Worm (Caenorhabditis elegans): Measurements from ENCODE around the gene sup-36.
A peak's percentile ranks its signal among the peaks of the same experiment; 100 is the strongest.

The sup-36 gene

ce11 chrIV:6556624-6557368, 44.7 kb upstream of the sup-36 start, which contains the start of gene try-3:
TSS of gene try-3 (plus strand) at chrIV:6557155.
- TF ChIP-seq fos-1 (tag; optimal IDR thresholded peaks at IDR 0.05) = peak; percentile 33
- peak; percentile 15 for TF ChIP-seq nhr-21 (tag; optimal IDR thresholded peaks at IDR 0.05)
- TF ChIP-seq blmp-1 (tag; optimal IDR thresholded peaks at IDR 0.05; ENCODE audit: insufficient read depth) = peak; percentile 12
- no peak for TF ChIP-seq nhr-12 (tag; optimal IDR thresholded peaks at IDR 0.05)
- no peak for TF ChIP-seq mbf-1 (tag; optimal IDR thresholded peaks at IDR 0.05)
- TF ChIP-seq crh-2 (tag; optimal IDR thresholded peaks at IDR 0.05) = peak; percentile 78
- no peak for TF ChIP-seq nhr-23 (tag; optimal IDR thresholded peaks at IDR 0.05)
- peak; percentile 26 for TF ChIP-seq zag-1 (tag; optimal IDR thresholded peaks at IDR 0.05)
- TF ChIP-seq C34F6.9 (tag; optimal IDR thresholded peaks at IDR 0.05) = peak; percentile 77
- TF ChIP-seq ZK546.5 (tag; optimal IDR thresholded peaks at IDR 0.05) = no peak
- peak; percentile 64 for TF ChIP-seq sma-3 (GFP tag; optimal IDR thresholded peaks at IDR 0.05)
- no peak for TF ChIP-seq ama-1 (optimal IDR thresholded peaks at IDR 0.05)
- TF ChIP-seq lin-13 (GFP tag; optimal IDR thresholded peaks at IDR 0.05) = peak; percentile 72
- TF ChIP-seq aly-2 (tag; optimal IDR thresholded peaks at IDR 0.05) = no peak
- no peak for TF ChIP-seq dmd-4 (tag; optimal IDR thresholded peaks at IDR 0.05)
- TF ChIP-seq ztf-11 (tag; optimal IDR thresholded peaks at IDR 0.05) = no peak
- no peak for TF ChIP-seq elt-1 (tag; optimal IDR thresholded peaks at IDR 0.05)
- no peak for TF ChIP-seq lin-39 (tag; optimal IDR thresholded peaks at IDR 0.05)
- TF ChIP-seq nhr-129 (tag; optimal IDR thresholded peaks at IDR 0.05) = peak; percentile 73
- no peak for TF ChIP-seq skn-1 (tag; optimal IDR thresholded peaks at IDR 0.05)
- TF ChIP-seq Y55F3AM.14 (GFP tag; optimal IDR thresholded peaks at IDR 0.05) = peak; percentile 24
- TF ChIP-seq nhr-6 (tag; optimal IDR thresholded peaks at IDR 0.05) = no peak
- peak; percentile 21 for TF ChIP-seq egl-27 (tag; optimal IDR thresholded peaks at IDR 0.05)
- no peak for TF ChIP-seq alr-1 (tag; optimal IDR thresholded peaks at IDR 0.05)
- TF ChIP-seq elt-3 (tag; optimal IDR thresholded peaks at IDR 0.05) = no peak
- no peak for TF ChIP-seq nhr-11 (tag; optimal IDR thresholded peaks at IDR 0.05)
- TF ChIP-seq unc-55 (GFP tag; optimal IDR thresholded peaks at IDR 0.05) = peak; percentile 69
- peak; percentile 56 for TF ChIP-seq lin-11 (tag; optimal IDR thresholded peaks at IDR 0.05)
- no peak for TF ChIP-seq ceh-16 (tag; optimal IDR thresholded peaks at IDR 0.05)
- TF ChIP-seq sma-9 (GFP tag; optimal IDR thresholded peaks at IDR 0.05) = peak; percentile 70
- TF ChIP-seq sma-9 (tag; optimal IDR thresholded peaks at IDR 0.05) = no peak
- TF ChIP-seq sem-4 (tag; optimal IDR thresholded peaks at IDR 0.05) = no peak
- TF ChIP-seq nhr-10 (tag; optimal IDR thresholded peaks at IDR 0.05) = no peak
- TF ChIP-seq gmeb-1 (tag; optimal IDR thresholded peaks at IDR 0.05) = peak; percentile 56
- peak; percentile 61 for TF ChIP-seq F13H6.1 (tag; optimal IDR thresholded peaks at IDR 0.05)
- TF ChIP-seq mdl-1 (tag; optimal IDR thresholded peaks at IDR 0.05) = peak in 1 of 2 experiments; percentile 60
- TF ChIP-seq ztf-4 (tag; optimal IDR thresholded peaks at IDR 0.05) = peak; percentile 34
- TF ChIP-seq lsy-2 (tag; optimal IDR thresholded peaks at IDR 0.05) = peak; percentile 44 to 70
- no peak for TF ChIP-seq nhr-237 (tag; optimal IDR thresholded peaks at IDR 0.05)
- TF ChIP-seq unc-39 (tag; optimal IDR thresholded peaks at IDR 0.05) = no peak
- TF ChIP-seq nhr-77 (tag; optimal IDR thresholded peaks at IDR 0.05) = no peak
- peak; percentile 19 for TF ChIP-seq nhr-25 (tag; optimal IDR thresholded peaks at IDR 0.05)
- no peak for TF ChIP-seq ztf-1 (GFP tag; conservative IDR thresholded peaks at IDR 0.05)
- TF ChIP-seq R02D3.7 (tag; optimal IDR thresholded peaks at IDR 0.05) = no peak

- TF ChIP-seq sma-3 (GFP tag; optimal IDR thresholded peaks at IDR 0.05) (no peak), ceh-16 (tag; optimal IDR thresholded peaks at IDR 0.05) (no peak), aly-2 (tag; optimal IDR thresholded peaks at IDR 0.05) (no peak), unc-62 (GFP tag; optimal IDR thresholded peaks at IDR 0.05) (no peak), snpc-4 (tag; optimal IDR thresholded peaks at IDR 0.05) (no peak), nhr-129 (tag; optimal IDR thresholded peaks at IDR 0.05) (no peak), elt-3 (tag; optimal IDR thresholded peaks at IDR 0.05) (no peak), lin-11 (tag; optimal IDR thresholded peaks at IDR 0.05) (no peak), egl-27 (tag; optimal IDR thresholded peaks at IDR 0.05) (no peak), nhr-25 (tag; optimal IDR thresholded peaks at IDR 0.05) (no peak)
These were observed 41.0 kb upstream of the sup-36 start, which contains the start of gene best-9 for ce11 chrIV:6560434-6560833. TSS of gene best-9 (plus strand) at chrIV:6560734.

Data from whole organism, L2 larva.